Worm (Caenorhabditis elegans) whole organism, midembryonic: ENCODE data around the gene F20G2.5.

ENCODE experiments used
- T22C8.4 ChIP-seq: fragments of 200-800 bp; sonication (Bioruptor generic); IDR thresholded peaks from 2 replicates; pipeline ENCODE4 v1.3.6; 2022; ENCODE audit warnings: missing genetic modification characterization, missing compliant biosample characterization
- cog-1 ChIP-seq: sonication (generic microtip); optimal IDR thresholded peaks from 2 replicates; lab custom pipeline; 2016; ENCODE audit warnings: missing genetic modification characterization, missing compliant biosample characterization
- flt-1 ChIP-seq: fragments of 200-800 bp; sonication (Bioruptor generic); IDR thresholded peaks from 2 replicates; pipeline ENCODE4 v1.3.6; 2022; ENCODE audit warnings: missing genetic modification characterization, missing compliant biosample characterization
- klf-2 ChIP-seq: fragments of 200-800 bp; sonication (Bioruptor generic); conservative IDR thresholded peaks from 2 replicates; pipeline ENCODE4 v1.3.6; 2022; ENCODE audit warnings: missing genetic modification reagents, missing genetic modification characterization, missing compliant biosample characterization
- med-1 ChIP-seq: sonication (generic microtip); optimal IDR thresholded peaks from 2 replicates; lab custom pipeline; 2017; ENCODE audit warnings: missing genetic modification characterization, mild to moderate bottlenecking, missing compliant biosample characterization, antibody characterized with exemption, missing genetic modification reagents; ENCODE audit not compliant: insufficient read depth
- tab-1 ChIP-seq: fragments of 200-800 bp; sonication (Bioruptor generic); IDR thresholded peaks from 2 replicates; pipeline ENCODE4 v1.3.6; 2022; ENCODE audit warnings: missing genetic modification characterization, missing compliant biosample characterization
- ztf-29 ChIP-seq: fragments of 200-800 bp; sonication (Bioruptor generic); IDR thresholded peaks from 2 replicates; pipeline ENCODE4 v1.3.6; 2022; ENCODE audit warnings: missing genetic modification reagents, missing genetic modification characterization, missing compliant biosample characterization

DNA sequence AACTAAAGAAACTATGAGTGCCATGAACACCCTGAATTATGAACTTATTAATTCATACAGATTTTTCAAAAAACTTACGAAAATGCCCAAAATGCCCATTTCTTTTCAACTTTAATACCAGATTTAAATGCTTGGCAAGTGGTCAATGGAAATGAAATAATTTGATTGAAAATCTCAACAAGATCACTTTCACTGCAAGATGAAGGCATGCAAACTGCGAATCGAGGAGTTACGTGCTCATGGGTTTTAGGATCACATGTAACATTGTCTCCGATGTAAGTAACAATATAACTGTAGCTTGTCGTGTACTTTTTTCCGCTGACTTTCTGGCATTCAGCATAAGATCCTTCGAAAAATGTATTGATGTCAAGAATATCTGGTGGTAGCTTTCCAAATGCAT is 9.6 kb downstream of the F20G2.5 start:
- TF ChIP-seq ztf-29 (GFP tag; lab: Robert Waterston, UW) (no peak), med-1 (GFP tag; lab: Kevin White, UChicago) (no peak), flt-1 (GFP tag; lab: Robert Waterston, UW) (no peak), klf-2 (GFP tag; lab: Robert Waterston, UW) (no peak), T22C8.4 (GFP tag; lab: Robert Waterston, UW) (no peak), tab-1 (GFP tag; lab: Robert Waterston, UW) (no peak), cog-1 (tag; lab: Kevin White, UChicago) (no peak)
